Fruit fly (Drosophila melanogaster): ENCODE measurements around the gene CG15169.

The CG15169 gene

DNA sequence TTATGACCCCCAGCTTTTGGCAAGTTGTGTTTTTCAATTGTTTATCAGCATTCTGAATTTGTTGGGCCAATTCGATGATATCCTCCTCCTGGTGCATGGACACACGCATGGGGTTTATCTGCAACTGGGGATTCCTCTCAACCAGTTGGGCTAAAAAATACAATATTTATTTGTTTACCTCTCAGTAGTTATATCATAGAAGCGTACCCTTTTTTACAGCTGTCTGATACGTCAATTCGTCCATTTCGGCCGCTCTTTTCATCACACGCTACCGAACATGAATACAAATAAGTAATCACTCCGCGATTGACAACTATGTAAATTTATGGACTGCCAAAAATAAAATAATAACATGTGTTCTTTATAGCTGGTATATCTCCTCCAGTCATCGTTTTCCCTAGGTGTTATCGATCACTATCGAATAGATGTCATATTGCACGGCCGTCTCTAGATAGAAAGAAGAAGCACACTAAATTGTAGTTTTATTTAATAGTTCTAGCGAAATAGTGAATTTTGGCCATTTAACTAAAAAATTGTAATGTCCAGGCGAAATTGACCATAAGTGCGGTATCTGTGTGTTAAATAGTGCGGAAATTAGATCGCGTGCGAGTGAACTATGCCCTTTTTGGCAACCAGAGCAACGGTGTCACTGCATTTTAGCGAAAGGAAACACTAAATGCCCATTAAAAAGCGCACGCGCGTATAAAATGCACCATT is 43.6 kb downstream of the CG15169 start, which contains the start of the genes mib2 and CG31800 (continued):
- TF ChIP-seq CG13296 (GFP tag; optimal IDR thresholded peaks at IDR 0.05) (no peak), Trl (optimal IDR thresholded peaks at IDR 0.05) (no peak), Trl (GFP tag; optimal IDR thresholded peaks at IDR 0.05) (no peak), so (GFP tag; IDR thresholded peaks at IDR 0.05) (no peak), ttk (GFP tag; IDR thresholded peaks at IDR 0.05) (no peak), abd-A (tag; optimal IDR thresholded peaks at IDR 0.05) (peak; percentile 74), lmd (GFP tag; IDR thresholded peaks at IDR 0.05) (no peak), Mes4 (GFP tag; optimal IDR thresholded peaks at IDR 0.05) (no peak), stwl (tag; optimal IDR thresholded peaks at IDR 0.05) (peak; percentile 59), sens (GFP tag) (peak; percentile 55), ash1 (GFP tag; optimal IDR thresholded peaks at IDR 0.05) (no peak), CG7839 (tag; optimal IDR thresholded peaks at IDR 0.05) (no peak), shn (GFP tag; optimal IDR thresholded peaks at IDR 0.05) (no peak), crp (GFP tag; optimal IDR thresholded peaks at IDR 0.05) (peak in 1 of 2 experiments; percentile 74), Sry-δ (GFP tag; optimal IDR thresholded peaks at IDR 0.05) (peak; percentile 93), odd (GFP tag; optimal IDR thresholded peaks at IDR 0.05) (no peak), CG7928 (GFP tag; optimal IDR thresholded peaks at IDR 0.05) (no peak), tio (GFP tag; optimal IDR thresholded peaks at IDR 0.05) (no peak), CG6791 (GFP tag; IDR thresholded peaks at IDR 0.05; ENCODE audit: partially characterized antibody) (peak; percentile 85), psq (GFP tag; optimal IDR thresholded peaks at IDR 0.05) (no peak), nmo (GFP tag; optimal IDR thresholded peaks at IDR 0.05) (peak; percentile 20), CG11504 (tag; optimal IDR thresholded peaks at IDR 0.05) (peak; percentile 23), inv (GFP tag; IDR thresholded peaks at IDR 0.05; ENCODE audit: partially characterized antibody) (peak; percentile 75), CG12659 (GFP tag; optimal IDR thresholded peaks at IDR 0.05) (peak; percentile 40), CG11093 (GFP tag; IDR thresholded peaks at IDR 0.05) (no peak), BEAF-32 (GFP tag; optimal IDR thresholded peaks at IDR 0.05) (peak; percentile 84), CG17385 (GFP tag; optimal IDR thresholded peaks at IDR 0.05) (peak; percentile 95), Hand (GFP tag; optimal IDR thresholded peaks at IDR 0.05) (no peak), CG15601 (tag; optimal IDR thresholded peaks at IDR 0.05) (no peak), gfzf (GFP tag; optimal IDR thresholded peaks at IDR 0.05) (peak; percentile 22), z (GFP tag; IDR thresholded peaks at IDR 0.05) (no peak), CG14860 (GFP tag; IDR thresholded peaks at IDR 0.05; ENCODE audit: partially characterized antibody) (peak; percentile 76), CG4404 (GFP tag; IDR thresholded peaks at IDR 0.05) (no peak), CG30020 (tag; optimal IDR thresholded peaks at IDR 0.05) (peak; percentile 39), dmrt11E (tag; optimal IDR thresholded peaks at IDR 0.05) (no peak), CG2199 (GFP tag; IDR thresholded peaks at IDR 0.05) (0 out of 3 replicates have a peak, but pooled peaks have one; percentile 53), D19A (tag; optimal IDR thresholded peaks at IDR 0.05) (no peak), Xrp1 (GFP tag; IDR thresholded peaks at IDR 0.05) (no peak), CG18262 (tag; optimal IDR thresholded peaks at IDR 0.05) (no peak), ac (GFP tag; optimal IDR thresholded peaks at IDR 0.05) (no peak), Bgb (GFP tag; IDR thresholded peaks at IDR 0.05; ENCODE audit: partially characterized antibody) (peak; percentile 89), CG2712 (tag; optimal IDR thresholded peaks at IDR 0.05) (no peak), C15 (GFP tag; IDR thresholded peaks at IDR 0.05) (no peak), Neu2 (GFP tag; optimal IDR thresholded peaks at IDR 0.05; ENCODE audit: borderline replicate concordance) (no peak), Drgx (GFP tag; IDR thresholded peaks at IDR 0.05) (no peak), esg (GFP tag; conservative IDR thresholded peaks at IDR 0.05) (no peak), kni (GFP tag; optimal IDR thresholded peaks at IDR 0.05) (no peak), chn (GFP tag; optimal IDR thresholded peaks at IDR 0.05) (peak; percentile 1), CG9932 (GFP tag; IDR thresholded peaks at IDR 0.05) (peak; percentile 47; the same call in 1 of the 2 replicates), CG1529 (GFP tag; optimal IDR thresholded peaks at IDR 0.05) (no peak)

Measured in whole organism, embryonic.